Fruit fly (Drosophila melanogaster): ENCODE results near the gene Ndc80.
A peak's percentile ranks its signal among the peaks of the same experiment; 100 is the strongest.

Ndc80 gene

dm6 chrX:13641115-13641890 is 29.4 kb upstream of the Ndc80 start (continued):
- TF ChIP-seq TFAM (GFP tag; optimal IDR thresholded peaks at IDR 0.05) (peak; percentile 64), Dbx (GFP tag; IDR thresholded peaks at IDR 0.05) (peak; percentile 95), CG6791 (GFP tag; IDR thresholded peaks at IDR 0.05; ENCODE audit: partially characterized antibody) (no peak), shn (GFP tag; optimal IDR thresholded peaks at IDR 0.05) (peak; percentile 92), CG15479 (GFP tag; optimal IDR thresholded peaks at IDR 0.05) (no peak), CG12219 (GFP tag; optimal IDR thresholded peaks at IDR 0.05) (peak; percentile 90), CG10267 (tag; optimal IDR thresholded peaks at IDR 0.05) (peak; percentile 82), Hmx (GFP tag; optimal IDR thresholded peaks at IDR 0.05) (peak; percentile 87), MESR4 (GFP tag; optimal IDR thresholded peaks at IDR 0.05) (peak; percentile 33), Ptx1 (GFP tag; IDR thresholded peaks at IDR 0.05) (peak; percentile 95), CG10321 (GFP tag; IDR thresholded peaks at IDR 0.05) (peak; percentile 75), luna (GFP tag; optimal IDR thresholded peaks at IDR 0.05) (peak; percentile 93), CG12769 (tag; optimal IDR thresholded peaks at IDR 0.05) (peak; percentile 93), run (tag; optimal IDR thresholded peaks at IDR 0.05) (peak; percentile 77), CG6813 (GFP tag; optimal IDR thresholded peaks at IDR 0.05) (peak; percentile 86), Nf-YA (GFP tag; IDR thresholded peaks at IDR 0.05) (peak; percentile 79), B-H2 (GFP tag; optimal IDR thresholded peaks at IDR 0.05) (peak; percentile 67), ato (GFP tag; IDR thresholded peaks at IDR 0.05; ENCODE audit: partially characterized antibody) (no peak), CG2889 (GFP tag; IDR thresholded peaks at IDR 0.05) (peak; percentile 92), CG10654 (GFP tag; optimal IDR thresholded peaks at IDR 0.05) (peak; percentile 88), hbn (GFP tag; IDR thresholded peaks at IDR 0.05; ENCODE audit: partially characterized antibody) (no peak), Camta (GFP tag; optimal IDR thresholded peaks at IDR 0.05) (peak; percentile 94), Abd-B (GFP tag; optimal IDR thresholded peaks at IDR 0.05) (peak; percentile 93), ab (GFP tag; optimal IDR thresholded peaks at IDR 0.05) (peak; percentile 93), knrl (GFP tag; IDR thresholded peaks at IDR 0.05; ENCODE audit: partially characterized antibody) (no peak), CG5245 (GFP tag; optimal IDR thresholded peaks at IDR 0.05) (peak; percentile 84), crc (GFP tag; optimal IDR thresholded peaks at IDR 0.05) (peak; percentile 94), CG3838 (GFP tag; optimal IDR thresholded peaks at IDR 0.05) (peak; percentile 89), zen (tag; optimal IDR thresholded peaks at IDR 0.05) (peak; percentile 84), tin (GFP tag; optimal IDR thresholded peaks at IDR 0.05) (peak; percentile 91), scrt (GFP tag; optimal IDR thresholded peaks at IDR 0.05) (peak; percentile 88), CG18764 (GFP tag; optimal IDR thresholded peaks at IDR 0.05) (peak; percentile 87), CG33213 (GFP tag; optimal IDR thresholded peaks at IDR 0.05) (peak; percentile 94), lmd (GFP tag; IDR thresholded peaks at IDR 0.05) (peak; percentile 96), HLHmδ (GFP tag; optimal IDR thresholded peaks at IDR 0.05) (no peak), CG9932 (GFP tag; IDR thresholded peaks at IDR 0.05) (peak; percentile 94), CG7963 (GFP tag; IDR thresholded peaks at IDR 0.05; ENCODE audit: partially characterized antibody) (no peak), Sry-δ (GFP tag; optimal IDR thresholded peaks at IDR 0.05) (peak; percentile 69), CG4730 (GFP tag; IDR thresholded peaks at IDR 0.05) (peak; percentile 90), gt (GFP tag; IDR thresholded peaks at IDR 0.05) (peak; percentile 48; the same call in 1 of the 2 replicates), cg (GFP tag; optimal IDR thresholded peaks at IDR 0.05) (no peak), Doc2 (GFP tag; IDR thresholded peaks at IDR 0.05) (peak; percentile 69; the same call in 1 of the 2 replicates), lola (GFP tag; optimal IDR thresholded peaks at IDR 0.05) (peak in 1 of 3 experiments; percentile 79), CG14860 (GFP tag; IDR thresholded peaks at IDR 0.05; ENCODE audit: partially characterized antibody) (no peak), Bteb2 (GFP tag; optimal IDR thresholded peaks at IDR 0.05) (peak; percentile 94), mirr (GFP tag; optimal IDR thresholded peaks at IDR 0.05) (peak; percentile 60), Hr51 (GFP tag; optimal IDR thresholded peaks at IDR 0.05) (peak; percentile 93), CG3163 (GFP tag; optimal IDR thresholded peaks at IDR 0.05) (peak; percentile 78)
